Worm (Caenorhabditis elegans) whole organism, L2 larva: ENCODE results near the gene lgmn-1.

Experiments
- R02D3.7 ChIP-seq: fragments of 150-350 bp; optimal IDR thresholded peaks from 2 replicates; lab custom pipeline; 2014; ENCODE audit warnings: missing biosample characterization, missing genetic modification characterization
- aly-2 ChIP-seq: fragments of 150-350 bp; optimal IDR thresholded peaks from 2 replicates; lab custom pipeline; 2014; ENCODE audit warnings: missing biosample characterization, missing genetic modification characterization
- ama-1 ChIP-seq: fragments of 150-350 bp; optimal IDR thresholded peaks from 2 replicates; lab custom pipeline; 2018; ENCODE audit warnings: inconsistent platforms
- ceh-16 ChIP-seq: fragments of 150-350 bp; optimal IDR thresholded peaks from 2 replicates; lab custom pipeline; 2014; ENCODE audit warnings: missing biosample characterization, missing genetic modification characterization
- egl-27 ChIP-seq: sonication (generic microtip); optimal IDR thresholded peaks from 3 replicates; lab custom pipeline; 2017; ENCODE audit warnings: missing biosample characterization, missing genetic modification reagents, missing genetic modification characterization
- elt-1 ChIP-seq: fragments of 150-350 bp; optimal IDR thresholded peaks from 2 replicates; lab custom pipeline; 2014; ENCODE audit warnings: missing biosample characterization, missing genetic modification characterization
- fos-1 ChIP-seq: fragments of 150-350 bp; optimal IDR thresholded peaks from 2 replicates; lab custom pipeline; 2014; ENCODE audit warnings: missing biosample characterization, missing genetic modification characterization
- gmeb-1 ChIP-seq: fragments of 150-350 bp; optimal IDR thresholded peaks from 2 replicates; lab custom pipeline; 2014; ENCODE audit warnings: missing biosample characterization, missing genetic modification characterization
- mab-5 ChIP-seq: fragments of 150-350 bp; optimal IDR thresholded peaks from 2 replicates; lab custom pipeline; 2014; ENCODE audit warnings: missing biosample characterization, missing genetic modification characterization
- nhr-12 ChIP-seq: fragments of 150-350 bp; optimal IDR thresholded peaks from 2 replicates; lab custom pipeline; 2014; ENCODE audit warnings: missing biosample characterization, missing genetic modification characterization
- nhr-23 ChIP-seq: fragments of 150-350 bp; optimal IDR thresholded peaks from 2 replicates; lab custom pipeline; 2014; ENCODE audit warnings: missing biosample characterization, missing genetic modification reagents, missing genetic modification characterization
- unc-55 ChIP-seq: fragments of 150-350 bp; sonication (generic microtip); optimal IDR thresholded peaks from 3 replicates; lab custom pipeline; 2014; ENCODE audit warnings: missing biosample characterization, missing genetic modification reagents, missing genetic modification characterization
- zag-1 ChIP-seq: fragments of 150-350 bp; optimal IDR thresholded peaks from 2 replicates; lab custom pipeline; 2014; ENCODE audit warnings: missing biosample characterization, missing genetic modification characterization
- ztf-4 ChIP-seq: fragments of 150-350 bp; optimal IDR thresholded peaks from 2 replicates; lab custom pipeline; 2014; ENCODE audit warnings: missing biosample characterization, missing genetic modification characterization

DNA sequence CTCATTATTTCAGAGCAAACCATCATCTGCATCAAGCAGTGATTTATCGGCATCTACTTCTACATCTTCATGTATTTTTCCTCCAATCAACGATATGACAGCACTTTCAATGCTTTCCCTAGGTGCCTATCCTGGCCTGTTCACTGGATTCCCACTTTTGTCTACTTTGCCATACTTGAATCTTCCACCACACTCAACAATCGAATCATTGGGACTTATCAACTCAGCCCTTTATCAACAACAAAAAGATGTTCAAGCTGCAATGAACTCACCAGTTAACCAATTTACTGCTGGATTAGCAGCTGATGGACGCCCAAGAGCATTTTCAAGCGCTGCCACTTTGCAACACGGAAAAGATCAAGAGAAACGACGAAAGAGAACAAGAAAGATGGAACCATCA, 28.4 kb downstream of the lgmn-1 start:
- TF ChIP-seq egl-27 (tag; lab: Kevin White, UChicago): no peak
- TF ChIP-seq unc-55: no peak
- TF ChIP-seq fos-1 (tag; lab: Kevin White, UChicago): no peak
- no peak for TF ChIP-seq aly-2 (tag; lab: Kevin White, UChicago)
- no peak for TF ChIP-seq elt-1 (tag; lab: Kevin White, UChicago)
- TF ChIP-seq mab-5 (tag; lab: Kevin White, UChicago): no peak
- TF ChIP-seq zag-1 (tag; lab: Kevin White, UChicago): no peak
- TF ChIP-seq nhr-23: no peak
- no peak for TF ChIP-seq ceh-16 (tag; lab: Kevin White, UChicago)
- TF ChIP-seq R02D3.7 (tag; lab: Kevin White, UChicago): no peak
- TF ChIP-seq nhr-12 (tag; lab: Kevin White, UChicago): no peak
- TF ChIP-seq ama-1 (lab: Kevin White, UChicago): no peak
- no peak for TF ChIP-seq gmeb-1 (tag; lab: Kevin White, UChicago)
- no peak for TF ChIP-seq ztf-4
